Worm (Caenorhabditis elegans) whole organism, L3 larva: ENCODE data around the gene txt-8.

Source experiments
- R02D3.7 ChIP-seq: fragments of 150-350 bp; optimal IDR thresholded peaks from 2 replicates; lab custom pipeline; 2014; ENCODE audit warnings: missing biosample characterization, missing genetic modification characterization
- nhr-76 ChIP-seq: fragments of 150-350 bp; sonication (generic microtip); optimal IDR thresholded peaks from 5 replicates; lab custom pipeline; 2014; ENCODE audit warnings: missing biosample characterization, missing genetic modification characterization
- snpc-4 ChIP-seq: fragments of 150-350 bp; optimal IDR thresholded peaks from 2 replicates; lab custom pipeline; 2014; ENCODE audit warnings: missing biosample characterization, missing genetic modification characterization
- tbx-2 ChIP-seq: sonication (generic microtip); optimal IDR thresholded peaks from 2 replicates; lab custom pipeline; 2016; ENCODE audit warnings: mild to moderate bottlenecking, missing genetic modification characterization, missing compliant biosample characterization

- TF ChIP-seq snpc-4 (tag; lab: Kevin White, UChicago) (no peak), tbx-2 (tag; lab: Kevin White, UChicago) (no peak), R02D3.7 (tag; lab: Kevin White, UChicago) (no peak), nhr-76 (no peak)
Observed at ce11 chrV:18434961-18435360, 20.8 kb downstream of the txt-8 start, which contains the start of gene ZK262.20.
